Fruit fly (Drosophila melanogaster): ENCODE data around the gene Cep290.
A peak's percentile ranks its signal among the peaks of the same experiment; 100 is the strongest.

Cep290 gene

dm6 chr3L:815234-816200 is 28.2 kb upstream of the Cep290 start:
- no peak for TF ChIP-seq CG33017 (tag; optimal IDR thresholded peaks at IDR 0.05)
- no peak for TF ChIP-seq ovo (GFP tag; optimal IDR thresholded peaks at IDR 0.05)
- TF ChIP-seq cic (GFP tag; optimal IDR thresholded peaks at IDR 0.05) = no peak
- no peak for TF ChIP-seq kay (GFP tag; ENCODE audit: borderline replicate concordance)
- no peak for TF ChIP-seq CG5204 (GFP tag; optimal IDR thresholded peaks at IDR 0.05)
- TF ChIP-seq CG7101 (tag; optimal IDR thresholded peaks at IDR 0.05) = no peak
- TF ChIP-seq Clk (GFP tag; optimal IDR thresholded peaks at IDR 0.05) = no peak
- TF ChIP-seq pad (GFP tag; optimal IDR thresholded peaks at IDR 0.05) = no peak
- no peak for TF ChIP-seq tj (GFP tag; optimal IDR thresholded peaks at IDR 0.05)
- no peak for TF ChIP-seq CG12768 (GFP tag; optimal IDR thresholded peaks at IDR 0.05)
- no peak for TF ChIP-seq cnc (optimal IDR thresholded peaks at IDR 0.05)
- no peak for TF ChIP-seq Mnt (GFP tag; optimal IDR thresholded peaks at IDR 0.05)
- no peak for TF ChIP-seq Crg-1 (GFP tag; optimal IDR thresholded peaks at IDR 0.05)
- TF ChIP-seq Hr96 (GFP tag; optimal IDR thresholded peaks at IDR 0.05) = no peak
- no peak for TF ChIP-seq bab1 (GFP tag; optimal IDR thresholded peaks at IDR 0.05)
- no peak for TF ChIP-seq CG11617 (GFP tag; optimal IDR thresholded peaks at IDR 0.05)
- no peak for TF ChIP-seq CG1620 (GFP tag; optimal IDR thresholded peaks at IDR 0.05)
- no peak for TF ChIP-seq CG14711 (tag; optimal IDR thresholded peaks at IDR 0.05)
- TF ChIP-seq CG7045 (GFP tag; optimal IDR thresholded peaks at IDR 0.05) = no peak

dm6 chr3L:817708-818107 is 26.0 kb upstream of the Cep290 start:
- no peak for TF ChIP-seq bab1 (GFP tag; optimal IDR thresholded peaks at IDR 0.05)
- no peak for TF ChIP-seq Crg-1 (GFP tag; optimal IDR thresholded peaks at IDR 0.05)
- TF ChIP-seq CG1620 (GFP tag; optimal IDR thresholded peaks at IDR 0.05) = no peak
- no peak for TF ChIP-seq tj (GFP tag; optimal IDR thresholded peaks at IDR 0.05)
- TF ChIP-seq CG33017 (tag; optimal IDR thresholded peaks at IDR 0.05) = no peak
- TF ChIP-seq cic (GFP tag; optimal IDR thresholded peaks at IDR 0.05) = no peak
- TF ChIP-seq toe (GFP tag; optimal IDR thresholded peaks at IDR 0.05) = no peak
- TF ChIP-seq CG11617 (GFP tag; optimal IDR thresholded peaks at IDR 0.05) = no peak
- TF ChIP-seq Clk (GFP tag; optimal IDR thresholded peaks at IDR 0.05) = no peak
- TF ChIP-seq CG12768 (GFP tag; optimal IDR thresholded peaks at IDR 0.05) = no peak
- no peak for TF ChIP-seq CG14711 (tag; optimal IDR thresholded peaks at IDR 0.05)
- no peak for TF ChIP-seq CG5204 (GFP tag; optimal IDR thresholded peaks at IDR 0.05)
- no peak for TF ChIP-seq pad (GFP tag; optimal IDR thresholded peaks at IDR 0.05)
- TF ChIP-seq kay (GFP tag; ENCODE audit: borderline replicate concordance) = no peak
- TF ChIP-seq cnc (optimal IDR thresholded peaks at IDR 0.05) = no peak
- no peak for TF ChIP-seq CG7045 (GFP tag; optimal IDR thresholded peaks at IDR 0.05)
- no peak for TF ChIP-seq Hr96 (GFP tag; optimal IDR thresholded peaks at IDR 0.05)

dm6 chr3L:818438-819138 is 25.1 kb upstream of the Cep290 start:
- TF ChIP-seq Hr96 (GFP tag; optimal IDR thresholded peaks at IDR 0.05) (no peak), ovo (GFP tag; optimal IDR thresholded peaks at IDR 0.05) (no peak), CG33017 (tag; optimal IDR thresholded peaks at IDR 0.05) (no peak), CG1620 (GFP tag; optimal IDR thresholded peaks at IDR 0.05) (no peak), toe (GFP tag; optimal IDR thresholded peaks at IDR 0.05) (no peak), CG7045 (GFP tag; optimal IDR thresholded peaks at IDR 0.05) (no peak), CG12768 (GFP tag; optimal IDR thresholded peaks at IDR 0.05) (no peak), kay (GFP tag; ENCODE audit: borderline replicate concordance) (no peak), cnc (optimal IDR thresholded peaks at IDR 0.05) (no peak), Clk (GFP tag; optimal IDR thresholded peaks at IDR 0.05) (no peak), Crg-1 (GFP tag; optimal IDR thresholded peaks at IDR 0.05) (no peak), CG5204 (GFP tag; optimal IDR thresholded peaks at IDR 0.05) (no peak), cic (GFP tag; optimal IDR thresholded peaks at IDR 0.05) (no peak), tj (GFP tag; optimal IDR thresholded peaks at IDR 0.05) (no peak), CG7101 (tag; optimal IDR thresholded peaks at IDR 0.05) (no peak)

dm6 chr3L:819297-819886 is 24.3 kb upstream of the Cep290 start:
- TF ChIP-seq cnc (optimal IDR thresholded peaks at IDR 0.05) (no peak), CG5204 (GFP tag; optimal IDR thresholded peaks at IDR 0.05) (no peak), Mnt (GFP tag; optimal IDR thresholded peaks at IDR 0.05) (no peak), CG1620 (GFP tag; optimal IDR thresholded peaks at IDR 0.05) (no peak), ovo (GFP tag; optimal IDR thresholded peaks at IDR 0.05) (no peak), Hr96 (GFP tag; optimal IDR thresholded peaks at IDR 0.05) (no peak), CG7101 (tag; optimal IDR thresholded peaks at IDR 0.05) (no peak)

- TF ChIP-seq pad (GFP tag; optimal IDR thresholded peaks at IDR 0.05) (no peak), CG14711 (tag; optimal IDR thresholded peaks at IDR 0.05) (peak; percentile 45), CG12768 (GFP tag; optimal IDR thresholded peaks at IDR 0.05) (no peak), kay (GFP tag; ENCODE audit: borderline replicate concordance) (no peak), CG7101 (tag; optimal IDR thresholded peaks at IDR 0.05) (peak; percentile 15), cnc (optimal IDR thresholded peaks at IDR 0.05) (no peak), Mnt (GFP tag; optimal IDR thresholded peaks at IDR 0.05) (no peak), Clk (GFP tag; optimal IDR thresholded peaks at IDR 0.05) (no peak), CG5204 (GFP tag; optimal IDR thresholded peaks at IDR 0.05) (peak; percentile 12), CG7045 (GFP tag; optimal IDR thresholded peaks at IDR 0.05) (peak; percentile 26), CG11617 (GFP tag; optimal IDR thresholded peaks at IDR 0.05) (no peak), Crg-1 (GFP tag; optimal IDR thresholded peaks at IDR 0.05) (no peak), ovo (GFP tag; optimal IDR thresholded peaks at IDR 0.05) (no peak), cic (GFP tag; optimal IDR thresholded peaks at IDR 0.05) (no peak), CG33017 (tag; optimal IDR thresholded peaks at IDR 0.05) (peak; percentile 11), CG1620 (GFP tag; optimal IDR thresholded peaks at IDR 0.05) (no peak), tj (GFP tag; optimal IDR thresholded peaks at IDR 0.05) (no peak), bab1 (GFP tag; optimal IDR thresholded peaks at IDR 0.05) (peak; percentile 41), toe (GFP tag; optimal IDR thresholded peaks at IDR 0.05) (no peak), Hr96 (GFP tag; optimal IDR thresholded peaks at IDR 0.05) (no peak)
These were observed 23.4 kb upstream of the Cep290 start for dm6 chr3L:820332-820731.

Data from whole organism, adult.